Fruit fly (Drosophila melanogaster): Measurements from ENCODE around the gene Aplip1.

Aplip1 gene

DNA sequence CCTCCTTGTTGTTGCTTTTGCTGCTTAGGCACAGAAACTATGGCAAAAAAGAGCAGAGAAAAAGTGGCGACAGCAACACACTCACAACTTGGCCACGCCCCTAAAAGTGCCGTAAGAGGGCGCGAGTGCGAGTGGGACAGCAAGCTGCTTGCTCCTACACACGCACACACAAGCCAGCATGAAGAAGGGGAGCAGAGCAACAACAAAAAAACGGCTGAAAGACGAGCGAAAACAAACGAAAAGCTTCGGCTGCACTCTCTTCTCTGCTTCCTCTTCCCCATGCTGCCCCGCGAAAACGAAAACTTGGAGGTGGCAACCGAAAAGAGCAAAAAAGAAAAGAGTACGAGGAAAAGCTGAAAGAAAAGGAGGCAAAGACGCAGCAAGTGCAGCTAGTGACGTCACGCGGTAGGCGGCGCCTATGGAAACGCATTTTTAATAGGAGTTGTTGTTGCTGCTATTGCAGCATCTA is 18.0 kb upstream of the Aplip1 start:
- no peak for TF ChIP-seq pho (GFP tag; optimal IDR thresholded peaks at IDR 0.05)
- TF ChIP-seq sisA (GFP tag; IDR thresholded peaks at IDR 0.05) = no peak
- peak; percentile 97 for TF ChIP-seq Deaf1 (tag; optimal IDR thresholded peaks at IDR 0.05)
- no peak for TF ChIP-seq CG31224 (GFP tag; IDR thresholded peaks at IDR 0.05)
- no peak for TF ChIP-seq CG2129 (GFP tag; IDR thresholded peaks at IDR 0.05; ENCODE audit: partially characterized antibody)
- TF ChIP-seq Adf1 (GFP tag; IDR thresholded peaks at IDR 0.05) = peak; percentile 87
- no peak for TF ChIP-seq CG15073 (GFP tag; optimal IDR thresholded peaks at IDR 0.05)
- TF ChIP-seq Fer2 (tag; optimal IDR thresholded peaks at IDR 0.05) = no peak
- TF ChIP-seq Ravus (GFP tag; IDR thresholded peaks at IDR 0.05) = no peak
- TF ChIP-seq Nf-YC (tag; optimal IDR thresholded peaks at IDR 0.05) = peak; percentile 97
- peak; percentile 87 for TF ChIP-seq CG1832 (GFP tag; optimal IDR thresholded peaks at IDR 0.05)
- TF ChIP-seq CG12659 (GFP tag; optimal IDR thresholded peaks at IDR 0.05) = no peak
- no peak for TF ChIP-seq CG32532 (GFP tag; IDR thresholded peaks at IDR 0.05)
- TF ChIP-seq gcm (GFP tag; optimal IDR thresholded peaks at IDR 0.05) = no peak
- TF ChIP-seq E2f2 (GFP tag; IDR thresholded peaks at IDR 0.05) = no peak
- no peak for TF ChIP-seq trem (tag; optimal IDR thresholded peaks at IDR 0.05)
- peak; percentile 14 for TF ChIP-seq ftz-f1 (GFP tag; optimal IDR thresholded peaks at IDR 0.05)
- no peak for TF ChIP-seq CG13775 (GFP tag; optimal IDR thresholded peaks at IDR 0.05)
- TF ChIP-seq CG6813 (GFP tag; optimal IDR thresholded peaks at IDR 0.05) = no peak
- TF ChIP-seq NFAT (GFP tag; IDR thresholded peaks at IDR 0.05) = no peak
- TF ChIP-seq gem (tag; optimal IDR thresholded peaks at IDR 0.05) = no peak
- TF ChIP-seq salm (tag; optimal IDR thresholded peaks at IDR 0.05) = no peak
- no peak for TF ChIP-seq Hsf (GFP tag; optimal IDR thresholded peaks at IDR 0.05)
- TF ChIP-seq pb (GFP tag; optimal IDR thresholded peaks at IDR 0.05) = no peak
- TF ChIP-seq trh (GFP tag; optimal IDR thresholded peaks at IDR 0.05) = no peak
- TF ChIP-seq CG6683 (GFP tag; optimal IDR thresholded peaks at IDR 0.05) = no peak
- TF ChIP-seq CG2889 (GFP tag; IDR thresholded peaks at IDR 0.05) = no peak
- no peak for TF ChIP-seq Sry-β (GFP tag; optimal IDR thresholded peaks at IDR 0.05)
- no peak for TF ChIP-seq CG31441 (GFP tag; IDR thresholded peaks at IDR 0.05)
- TF ChIP-seq Max (GFP tag; optimal IDR thresholded peaks at IDR 0.05) = no peak
- peak; percentile 86 for TF ChIP-seq CG3065 (GFP tag; optimal IDR thresholded peaks at IDR 0.05)
- no peak for TF ChIP-seq Neu2 (GFP tag; optimal IDR thresholded peaks at IDR 0.05; ENCODE audit: borderline replicate concordance)
- no peak for TF ChIP-seq CG11695 (GFP tag; IDR thresholded peaks at IDR 0.05)
- no peak for TF ChIP-seq chn (GFP tag; optimal IDR thresholded peaks at IDR 0.05)
- TF ChIP-seq H2.0 (GFP tag; IDR thresholded peaks at IDR 0.05) = no peak
- no peak for TF ChIP-seq slbo (GFP tag; IDR thresholded peaks at IDR 0.05)
- no peak for TF ChIP-seq Nf-YA (GFP tag; IDR thresholded peaks at IDR 0.05)
- no peak for TF ChIP-seq Pdp1 (GFP tag; optimal IDR thresholded peaks at IDR 0.05)
- no peak for TF ChIP-seq CG6765 (GFP tag; optimal IDR thresholded peaks at IDR 0.05)
- no peak for TF ChIP-seq CG4730 (GFP tag; IDR thresholded peaks at IDR 0.05)
- no peak for TF ChIP-seq btn (GFP tag; optimal IDR thresholded peaks at IDR 0.05)
- TF ChIP-seq so (GFP tag; IDR thresholded peaks at IDR 0.05) = no peak
- TF ChIP-seq CG3163 (GFP tag; optimal IDR thresholded peaks at IDR 0.05) = peak; percentile 96
- no peak for TF ChIP-seq CG8944 (GFP tag; optimal IDR thresholded peaks at IDR 0.05)
- no peak for TF ChIP-seq CG4617 (GFP tag; optimal IDR thresholded peaks at IDR 0.05; ENCODE audit: borderline replicate concordance)
- TF ChIP-seq CG16815 (GFP tag; optimal IDR thresholded peaks at IDR 0.05) = no peak
- no peak for TF ChIP-seq sc (optimal IDR thresholded peaks at IDR 0.05)
- TF ChIP-seq sc (GFP tag; optimal IDR thresholded peaks at IDR 0.05) = no peak
- TF ChIP-seq nmo (GFP tag; optimal IDR thresholded peaks at IDR 0.05) = no peak
- TF ChIP-seq CG3838 (GFP tag; optimal IDR thresholded peaks at IDR 0.05) = no peak
- TF ChIP-seq Ptx1 (GFP tag; IDR thresholded peaks at IDR 0.05) = no peak
- no peak for TF ChIP-seq CG7963 (GFP tag; IDR thresholded peaks at IDR 0.05; ENCODE audit: partially characterized antibody)

Measured in whole organism, embryonic.